Fruit fly (Drosophila melanogaster): ENCODE results near the gene CycB3.

- TF ChIP-seq CG8159 (tag; optimal IDR thresholded peaks at IDR 0.05) (no peak), CG13204 (GFP tag; optimal IDR thresholded peaks at IDR 0.05) (no peak), CG14655 (GFP tag; optimal IDR thresholded peaks at IDR 0.05) (no peak), Pif1A (GFP tag; optimal IDR thresholded peaks at IDR 0.05) (no peak), EcR (GFP tag; optimal IDR thresholded peaks at IDR 0.05) (no peak), CG12605 (GFP tag; IDR thresholded peaks at IDR 0.05) (no peak), CG34367 (tag; optimal IDR thresholded peaks at IDR 0.05) (no peak), D1 (tag; optimal IDR thresholded peaks at IDR 0.05) (no peak), CG17806 (tag; optimal IDR thresholded peaks at IDR 0.05) (no peak), CG32121 (GFP tag; IDR thresholded peaks at IDR 0.05) (no peak), rn (GFP tag; IDR thresholded peaks at IDR 0.05) (0 out of 2 replicates have a peak, but pooled peaks have one; percentile 24), CG15710 (tag; optimal IDR thresholded peaks at IDR 0.05) (no peak), fd96Ca (GFP tag; IDR thresholded peaks at IDR 0.05) (no peak)
Observed at dm6 chr3R:24850420-24850819, 20.2 kb downstream of the CycB3 start, which contains the start of gene CG7006.
